Worm (Caenorhabditis elegans): ENCODE results near the gene T02E9.6.

Gene T02E9.6

ce11 chrV:11308346-11308745, 25.7 kb downstream of the T02E9.6 start, which contains the start of gene snf-11:
snf-11 (minus strand) TSS chrV:11308446.
- no peak for TF ChIP-seq ztf-1 (GFP tag; conservative IDR thresholded peaks at IDR 0.05)
- TF ChIP-seq nhr-25 (tag; optimal IDR thresholded peaks at IDR 0.05), result no peak
- no peak for TF ChIP-seq nhr-77 (tag; optimal IDR thresholded peaks at IDR 0.05)
- TF ChIP-seq ceh-82 (tag; optimal IDR thresholded peaks at IDR 0.05), result no peak
- TF ChIP-seq alr-1 (tag; optimal IDR thresholded peaks at IDR 0.05), result no peak
- no peak for TF ChIP-seq ZK546.5 (tag; optimal IDR thresholded peaks at IDR 0.05)

- TF ChIP-seq ztf-4 (tag; optimal IDR thresholded peaks at IDR 0.05) (no peak), sma-9 (GFP tag; optimal IDR thresholded peaks at IDR 0.05) (peak; percentile 48), sma-9 (tag; optimal IDR thresholded peaks at IDR 0.05) (no peak), F13H6.1 (tag; optimal IDR thresholded peaks at IDR 0.05) (peak; percentile 55), mab-5 (tag; optimal IDR thresholded peaks at IDR 0.05) (peak; percentile 65), unc-55 (GFP tag; optimal IDR thresholded peaks at IDR 0.05) (no peak), C34F6.9 (tag; optimal IDR thresholded peaks at IDR 0.05) (peak; percentile 1)
Measured at ce11 chrV:11307781-11308180, 26.3 kb downstream of the T02E9.6 start.

- TF ChIP-seq ztf-1 (GFP tag; conservative IDR thresholded peaks at IDR 0.05) (no peak), ZK546.5 (tag; optimal IDR thresholded peaks at IDR 0.05) (no peak)
Measured at ce11 chrV:11304879-11305278, 29.2 kb downstream of the T02E9.6 start, which contains the start of gene srh-45. srh-45 (minus strand) TSS chrV:11304979.

- TF ChIP-seq nhr-6 (tag; optimal IDR thresholded peaks at IDR 0.05) (no peak), sem-4 (tag; optimal IDR thresholded peaks at IDR 0.05) (no peak), unc-55 (GFP tag; optimal IDR thresholded peaks at IDR 0.05) (no peak), mab-5 (tag; optimal IDR thresholded peaks at IDR 0.05) (no peak), lsy-2 (tag; optimal IDR thresholded peaks at IDR 0.05) (no peak), egl-27 (tag; optimal IDR thresholded peaks at IDR 0.05) (no peak), unc-39 (tag; optimal IDR thresholded peaks at IDR 0.05) (no peak), ztf-4 (tag; optimal IDR thresholded peaks at IDR 0.05) (no peak), ztf-11 (tag; optimal IDR thresholded peaks at IDR 0.05) (no peak), dmd-4 (tag; optimal IDR thresholded peaks at IDR 0.05) (no peak), nhr-129 (tag; optimal IDR thresholded peaks at IDR 0.05) (no peak), fos-1 (tag; optimal IDR thresholded peaks at IDR 0.05) (no peak), R02D3.7 (tag; optimal IDR thresholded peaks at IDR 0.05) (no peak), peb-1 (tag; optimal IDR thresholded peaks at IDR 0.05) (no peak), blmp-1 (tag; optimal IDR thresholded peaks at IDR 0.05; ENCODE audit: insufficient read depth) (no peak), unc-62 (GFP tag; optimal IDR thresholded peaks at IDR 0.05) (no peak), lin-11 (tag; optimal IDR thresholded peaks at IDR 0.05) (no peak), zag-1 (tag; optimal IDR thresholded peaks at IDR 0.05) (no peak)
Measured at ce11 chrV:11304200-11304599, 29.9 kb downstream of the T02E9.6 start.

ce11 chrV:11302698-11303097, 31.4 kb downstream of the T02E9.6 start, which contains the start of gene srh-46:
srh-46 (minus strand) TSS chrV:11302886.
- TF ChIP-seq sem-4 (tag; optimal IDR thresholded peaks at IDR 0.05) (no peak), blmp-1 (tag; optimal IDR thresholded peaks at IDR 0.05; ENCODE audit: insufficient read depth) (peak; percentile 67)

- TF ChIP-seq crh-2 (tag; optimal IDR thresholded peaks at IDR 0.05) (no peak), alr-1 (tag; optimal IDR thresholded peaks at IDR 0.05) (no peak), Y55F3AM.14 (GFP tag; optimal IDR thresholded peaks at IDR 0.05) (no peak), ztf-1 (GFP tag; conservative IDR thresholded peaks at IDR 0.05) (no peak), zag-1 (tag; optimal IDR thresholded peaks at IDR 0.05) (no peak), ztf-11 (tag; optimal IDR thresholded peaks at IDR 0.05) (no peak), nhr-77 (tag; optimal IDR thresholded peaks at IDR 0.05) (no peak), ztf-4 (tag; optimal IDR thresholded peaks at IDR 0.05) (no peak), nhr-129 (tag; optimal IDR thresholded peaks at IDR 0.05) (no peak), nhr-23 (tag; optimal IDR thresholded peaks at IDR 0.05) (no peak), ama-1 (optimal IDR thresholded peaks at IDR 0.05) (no peak), gmeb-1 (tag; optimal IDR thresholded peaks at IDR 0.05) (no peak), sma-9 (GFP tag; optimal IDR thresholded peaks at IDR 0.05) (no peak), sma-9 (tag; optimal IDR thresholded peaks at IDR 0.05) (no peak), egl-27 (tag; optimal IDR thresholded peaks at IDR 0.05) (no peak), nhr-12 (tag; optimal IDR thresholded peaks at IDR 0.05) (no peak), nhr-6 (tag; optimal IDR thresholded peaks at IDR 0.05) (no peak), skn-1 (tag; optimal IDR thresholded peaks at IDR 0.05) (no peak)
Measured at ce11 chrV:11300539-11300938, 33.6 kb downstream of the T02E9.6 start, which contains the start of gene srh-47. srh-47 (minus strand) TSS chrV:11300639.
